Worm (Caenorhabditis elegans): ENCODE measurements around the gene Y62E10A.13.
"Not testable (repeated sequence)": the region's sequence is repeated elsewhere in the genome, so short reads cannot be mapped to it uniquely, and the experiment has no call there.

Y62E10A.13 gene

ce11 chrIV:13398728-13399127 lies at the start of gene Y62E10A.13:
Gene Y62E10A.13, minus strand, starts transcription at chrIV:13399053.
- TF ChIP-seq W03F9.2 (tag; optimal IDR thresholded peaks at IDR 0.05) (no peak), him-1 (tag; optimal IDR thresholded peaks at IDR 0.05) (no peak), dao-5 (tag; optimal IDR thresholded peaks at IDR 0.05) (no peak)

DNA sequence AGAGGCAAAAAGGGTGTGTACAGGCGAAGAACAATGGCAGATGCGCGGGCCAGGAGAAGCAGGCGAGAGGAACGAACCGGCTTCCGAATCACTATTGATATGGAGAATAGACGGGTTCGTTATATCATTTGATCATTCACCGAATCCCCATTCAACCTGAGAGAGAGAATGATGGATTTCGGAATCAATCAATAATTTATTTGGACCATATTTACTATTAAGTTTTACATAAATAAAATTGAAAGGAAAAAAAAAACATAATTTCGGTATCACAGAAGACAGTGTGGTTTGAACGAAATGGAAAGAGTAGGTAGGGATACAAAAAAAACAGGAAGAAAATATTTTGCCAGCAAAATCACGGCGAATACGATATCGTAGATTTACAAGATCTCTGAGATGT lies 46.4 kb upstream of the Y62E10A.13 start, which contains the start of gene mam-3:
TSS of gene mam-3 (minus strand) at position 101 of the 400 bp plus-strand sequence.
- TF ChIP-seq W03F9.2 (tag; optimal IDR thresholded peaks at IDR 0.05) = no peak
- no peak for TF ChIP-seq dao-5 (tag; optimal IDR thresholded peaks at IDR 0.05)
- TF ChIP-seq him-1 (tag; optimal IDR thresholded peaks at IDR 0.05) = no peak

ce11 chrIV:13433904-13434303 lies 35.1 kb upstream of the Y62E10A.13 start, which contains the start of gene K09B11.5:
Gene K09B11.5, minus strand, starts transcription at chrIV:13434004.
- not testable (repeated sequence) for TF ChIP-seq W03F9.2, dao-5, him-1 (tag; optimal IDR thresholded peaks at IDR 0.05)

DNA sequence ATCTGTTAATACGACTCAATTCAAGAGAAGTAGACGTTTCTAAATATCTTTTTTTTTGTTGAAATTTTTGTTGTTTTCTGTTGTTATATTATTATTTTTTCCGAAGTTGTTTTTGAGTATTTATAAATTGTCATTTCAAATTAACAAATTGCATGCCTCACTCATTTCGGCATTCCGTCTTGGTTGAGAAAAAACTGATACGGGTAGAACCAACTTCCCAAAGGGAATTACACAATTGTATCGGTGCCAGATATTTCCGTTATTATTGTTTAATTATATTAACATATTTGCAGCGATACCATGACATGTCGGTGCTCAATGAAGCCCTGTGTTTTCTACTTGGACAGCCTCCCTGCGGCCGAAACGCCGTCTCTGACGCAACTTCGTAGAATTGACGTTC lies 30.4 kb upstream of the Y62E10A.13 start, which contains the start of gene K09B11.4:
TSS of gene K09B11.4 (plus strand) at position 301 of the 400 bp plus-strand sequence.
- TF ChIP-seq W03F9.2 (tag; optimal IDR thresholded peaks at IDR 0.05) (no peak), dao-5 (tag; optimal IDR thresholded peaks at IDR 0.05) (no peak), him-1 (tag; optimal IDR thresholded peaks at IDR 0.05) (no peak)

DNA sequence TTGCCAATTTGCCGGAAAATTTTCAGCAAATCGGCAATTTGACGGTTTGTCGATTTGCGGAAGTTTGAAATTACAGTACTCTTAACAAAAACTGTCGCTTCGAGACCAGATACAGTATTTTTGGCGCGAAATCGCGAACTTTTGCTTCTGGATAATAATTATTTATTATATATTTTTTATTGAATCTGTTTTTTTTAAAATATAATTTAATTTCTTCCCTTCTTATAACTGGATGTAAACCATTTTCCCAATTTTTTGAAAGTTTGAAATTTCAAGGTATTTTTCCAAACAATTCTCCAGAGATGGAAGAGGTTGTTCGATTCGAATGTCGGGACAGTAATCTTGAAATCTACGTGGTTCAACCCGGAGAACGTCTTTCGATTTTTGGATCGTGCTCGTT lies 23.3 kb upstream of the Y62E10A.13 start, which contains the start of gene nol-9:
TSS of gene nol-9 (plus strand) at position 301 of the 400 bp plus-strand sequence.
- TF ChIP-seq W03F9.2 (tag; optimal IDR thresholded peaks at IDR 0.05) (no peak), him-1 (tag; optimal IDR thresholded peaks at IDR 0.05) (no peak), dao-5 (tag; optimal IDR thresholded peaks at IDR 0.05) (no peak)

DNA sequence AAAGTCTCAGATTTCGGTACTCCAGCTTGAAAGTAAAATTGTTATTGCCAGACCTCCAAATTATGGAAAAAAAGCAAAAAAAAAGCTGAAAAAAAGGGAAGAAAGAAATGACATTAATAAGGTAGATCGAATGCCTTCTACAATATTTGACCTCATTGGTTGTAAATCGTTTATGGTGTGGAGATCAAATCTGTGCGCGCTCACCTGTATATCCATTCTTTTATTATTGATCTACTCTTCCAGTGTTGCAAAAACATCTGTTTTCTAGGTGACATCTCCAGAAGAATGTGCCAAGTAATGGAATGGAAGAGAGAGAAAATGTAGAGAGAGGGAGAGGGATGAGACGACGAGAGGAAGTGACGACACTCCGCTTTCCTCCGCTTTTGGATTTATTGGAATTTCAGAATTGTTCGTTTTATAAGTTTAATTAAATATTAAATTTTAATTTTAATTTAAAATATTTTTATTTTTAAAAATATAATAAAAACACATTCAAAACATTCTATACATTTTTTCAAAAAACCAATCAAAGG lies 17.0 kb upstream of the Y62E10A.13 start, which contains the start of the genes pik-1 and aptf-2:
TSS of gene pik-1 (plus strand) at position 303 of the 533 bp plus-strand sequence.
TSS of gene aptf-2 (minus strand) at position 313 of the 533 bp plus-strand sequence.
- no peak for TF ChIP-seq dao-5 (tag; optimal IDR thresholded peaks at IDR 0.05)
- no peak for TF ChIP-seq him-1 (tag; optimal IDR thresholded peaks at IDR 0.05)
- TF ChIP-seq W03F9.2 (tag; optimal IDR thresholded peaks at IDR 0.05) = no peak

DNA sequence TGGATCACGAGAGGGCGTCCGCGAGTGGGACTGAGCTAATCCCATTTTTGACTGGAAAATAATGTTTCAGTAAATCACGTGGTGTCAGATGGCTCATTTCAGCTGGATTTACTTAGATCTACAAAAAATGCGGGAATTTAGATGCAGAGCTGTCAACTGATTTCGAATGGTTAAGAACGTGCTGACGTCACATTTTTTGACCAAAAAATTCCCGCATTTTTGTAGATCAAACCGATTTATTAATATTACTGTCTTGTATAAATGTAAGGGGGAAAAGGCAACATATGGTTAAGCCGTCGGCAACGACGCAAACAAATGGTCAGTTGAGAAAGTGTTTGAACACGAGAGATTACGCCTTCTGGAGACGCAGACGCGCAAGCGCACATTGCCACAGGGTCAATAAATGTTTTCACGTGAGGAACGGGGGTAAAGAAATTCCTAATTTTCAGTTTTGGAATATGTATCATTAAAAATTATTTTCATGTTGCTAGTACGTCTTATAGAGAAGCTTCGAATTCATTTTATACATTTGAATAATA lies 14.1 kb upstream of the Y62E10A.13 start, which contains the start of gene gcl-1:
TSS of gene gcl-1 (minus strand) at position 51 of the 539 bp plus-strand sequence.
- TF ChIP-seq dao-5 (tag; optimal IDR thresholded peaks at IDR 0.05) (no peak), W03F9.2 (tag; optimal IDR thresholded peaks at IDR 0.05) (no peak), him-1 (tag; optimal IDR thresholded peaks at IDR 0.05) (no peak)

- TF ChIP-seq him-1 (tag; optimal IDR thresholded peaks at IDR 0.05) (no peak), dao-5 (tag; optimal IDR thresholded peaks at IDR 0.05) (no peak), W03F9.2 (tag; optimal IDR thresholded peaks at IDR 0.05) (no peak)
These were observed 9.2 kb upstream of the Y62E10A.13 start, which contains the start of gene Y62E10A.19 for ce11 chrIV:13408018-13408417. Gene Y62E10A.19, minus strand, starts transcription at chrIV:13408306.

- TF ChIP-seq him-1 (tag; optimal IDR thresholded peaks at IDR 0.05) (no peak), dao-5 (tag; optimal IDR thresholded peaks at IDR 0.05) (no peak), W03F9.2 (tag; optimal IDR thresholded peaks at IDR 0.05) (no peak)
These were observed 1.9 kb upstream of the Y62E10A.13 start, which contains the start of the genes memi-2 and cyp-31A5 for ce11 chrIV:13400456-13401364. Gene memi-2, minus strand, starts transcription at chrIV:13400506. Gene cyp-31A5, plus strand, starts transcription at chrIV:13401289.

DNA sequence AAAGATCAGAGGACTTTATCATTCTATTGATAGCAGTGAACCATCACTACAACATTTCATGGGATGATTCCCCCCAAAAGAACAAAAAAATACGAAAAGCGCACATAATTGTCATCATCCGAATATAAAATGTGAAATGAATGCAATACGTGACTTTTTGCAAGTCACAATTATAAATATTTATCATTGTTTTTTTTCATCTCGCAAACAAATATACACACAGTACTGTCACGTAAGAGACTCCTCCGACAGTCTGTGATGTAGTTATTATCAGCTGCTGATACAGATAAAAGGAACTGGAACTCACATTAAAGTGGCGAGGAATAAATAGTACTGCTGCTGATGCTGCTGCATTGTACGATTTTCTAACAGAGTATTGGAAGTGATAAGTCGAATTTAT lies 2.5 kb downstream of the Y62E10A.13 start:
- TF ChIP-seq him-1 (tag; optimal IDR thresholded peaks at IDR 0.05) (no peak), dao-5 (tag; optimal IDR thresholded peaks at IDR 0.05) (no peak), W03F9.2 (tag; optimal IDR thresholded peaks at IDR 0.05) (no peak)

DNA sequence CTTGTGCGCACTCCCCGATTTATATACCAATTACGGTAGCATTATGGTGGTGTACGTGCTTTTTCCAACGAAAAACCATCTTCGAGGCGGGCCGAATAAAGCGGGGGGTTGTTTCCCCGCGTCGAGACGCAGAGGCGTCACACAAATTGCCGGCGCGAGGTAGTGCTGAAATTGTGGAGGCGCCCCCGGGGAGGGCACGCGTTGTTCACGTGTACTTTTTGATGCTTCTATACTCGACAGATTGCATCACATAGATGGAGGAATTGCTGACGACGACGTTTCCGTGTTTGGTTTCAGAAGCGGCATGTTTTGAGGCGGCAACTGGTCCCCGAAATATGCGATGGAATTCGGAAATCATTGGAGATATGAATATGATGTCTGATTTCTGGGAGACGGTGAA lies 3.6 kb downstream of the Y62E10A.13 start:
- peak; percentile 67 for TF ChIP-seq him-1 (tag; optimal IDR thresholded peaks at IDR 0.05)
- TF ChIP-seq dao-5 (tag; optimal IDR thresholded peaks at IDR 0.05) = no peak

ce11 chrIV:13394686-13395085 lies 4.2 kb downstream of the Y62E10A.13 start:
- TF ChIP-seq him-1 (tag; optimal IDR thresholded peaks at IDR 0.05) (no peak), dao-5 (tag; optimal IDR thresholded peaks at IDR 0.05) (no peak), W03F9.2 (tag; optimal IDR thresholded peaks at IDR 0.05) (no peak)

DNA sequence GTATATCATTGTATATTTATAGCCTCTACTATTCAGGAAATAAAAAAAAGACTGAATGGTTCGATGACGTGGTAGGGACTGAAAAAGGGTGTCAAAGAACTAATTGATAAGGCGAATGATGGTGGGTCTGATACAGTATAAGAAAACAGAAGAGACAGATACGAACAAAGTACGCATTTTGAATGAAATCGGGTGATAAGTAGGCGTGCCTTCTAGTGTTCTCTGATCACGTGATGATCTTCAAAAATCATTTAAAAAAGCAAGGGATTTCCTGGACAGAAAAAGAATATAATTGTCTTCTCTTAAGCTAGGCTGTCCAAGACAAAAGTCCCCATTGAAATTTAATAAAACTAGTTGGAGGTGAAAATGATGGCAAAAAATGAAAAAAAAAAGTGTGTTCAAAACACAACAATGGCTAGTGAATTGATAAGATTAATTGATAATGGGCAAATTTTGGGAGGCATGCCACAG lies 5.6 kb downstream of the Y62E10A.13 start:
- TF ChIP-seq dao-5 (tag; optimal IDR thresholded peaks at IDR 0.05) (no peak), W03F9.2 (tag; optimal IDR thresholded peaks at IDR 0.05) (peak; percentile 21)

Measured in whole organism, L4/young adult.